Fruit fly (Drosophila melanogaster): ENCODE measurements around the gene CG42268.

- TF ChIP-seq CG8478 (optimal IDR thresholded peaks at IDR 0.05) (no peak), psq (optimal IDR thresholded peaks at IDR 0.05) (peak; percentile 71)
Observed at dm6 chr3L:9763389-9763917, 3.3 kb upstream of the CG42268 start, which contains the start of gene Ae2.
